Fruit fly (Drosophila melanogaster) whole organism, embryonic: ENCODE data around the gene drn.

Experiments
- ATbp ChIP-seq: fragments of 200-800 bp; sonication (Bioruptor generic); optimal IDR thresholded peaks from 2 replicates; lab custom pipeline; 2017; ENCODE audit warnings: missing biosample characterization, mild to moderate bottlenecking, missing genetic modification characterization, missing genetic modification reagents
- Atf3 ChIP-seq: fragments of 200-800 bp; sonication (Bioruptor generic); optimal IDR thresholded peaks from 3 replicates; lab custom pipeline; 2016; ENCODE audit warnings: missing biosample characterization, missing genetic modification characterization
- B-H1 ChIP-seq: fragments of 200-800 bp; sonication (Bioruptor generic); IDR thresholded peaks from 3 replicates; pipeline ENCODE4 v1.3.6; 2022; ENCODE audit warnings: missing biosample characterization, missing genetic modification characterization
- CG10267 ChIP-seq: fragments of 200-800 bp; sonication (Bioruptor generic); optimal IDR thresholded peaks from 2 replicates; lab custom pipeline; 2018; ENCODE audit warnings: missing biosample characterization, mild to moderate bottlenecking, missing genetic modification characterization, moderate library complexity
- CG12299 ChIP-seq: fragments of 200-800 bp; sonication (Bioruptor generic); optimal IDR thresholded peaks from 2 replicates; lab custom pipeline; 2018; ENCODE audit warnings: missing biosample characterization, mild to moderate bottlenecking, missing genetic modification characterization
- CG12659 ChIP-seq: fragments of 200-800 bp; sonication (Bioruptor generic); optimal IDR thresholded peaks from 3 replicates; lab custom pipeline; 2017; ENCODE audit warnings: mild to moderate bottlenecking, missing biosample characterization, missing genetic modification reagents, missing genetic modification characterization
- CG14050 ChIP-seq: fragments of 200-800 bp; sonication (Bioruptor generic); IDR thresholded peaks from 3 replicates; pipeline ENCODE4 v1.3.6; 2022; ENCODE audit warnings: missing biosample characterization, missing genetic modification characterization
- CG15696 ChIP-seq: fragments of 200-800 bp; sonication (Bioruptor generic); optimal IDR thresholded peaks from 2 replicates; lab custom pipeline; 2019; ENCODE audit warnings: missing biosample characterization, mild to moderate bottlenecking, missing genetic modification characterization, moderate library complexity
- CG1603 ChIP-seq: fragments of 200-800 bp; sonication (Bioruptor generic); optimal IDR thresholded peaks from 2 replicates; lab custom pipeline; 2019; ENCODE audit warnings: missing biosample characterization, mild to moderate bottlenecking, missing genetic modification characterization, moderate library complexity
- CG1647 ChIP-seq: fragments of 200-800 bp; sonication (Bioruptor generic); optimal IDR thresholded peaks from 3 replicates; lab custom pipeline; 2016; ENCODE audit warnings: missing biosample characterization, missing genetic modification characterization
- CG18011 ChIP-seq: fragments of 200-800 bp; sonication (Bioruptor generic); optimal IDR thresholded peaks from 2 replicates; lab custom pipeline; 2017; ENCODE audit warnings: missing biosample characterization, missing genetic modification characterization, mild to moderate bottlenecking, moderate library complexity, missing genotype
- CG1832 ChIP-seq: fragments of 200-800 bp; sonication (Bioruptor generic); optimal IDR thresholded peaks from 2 replicates; lab custom pipeline; 2017; ENCODE audit warnings: missing biosample characterization, mild to moderate bottlenecking, missing genetic modification characterization, inconsistent platforms
- CG30431 ChIP-seq: fragments of 200-800 bp; sonication (Bioruptor generic); optimal IDR thresholded peaks from 2 replicates; lab custom pipeline; 2017; ENCODE audit warnings: missing biosample characterization, missing genetic modification characterization
- CG3995 ChIP-seq: fragments of 200-800 bp; sonication (Bioruptor generic); optimal IDR thresholded peaks from 3 replicates; lab custom pipeline; 2016; ENCODE audit warnings: missing biosample characterization, missing genetic modification characterization
- CG5245 ChIP-seq: fragments of 200-800 bp; sonication (Bioruptor generic); optimal IDR thresholded peaks from 3 replicates; lab custom pipeline; 2016; ENCODE audit warnings: missing biosample characterization, missing genetic modification characterization
- CG6175 ChIP-seq: fragments of 200-800 bp; sonication (Bioruptor generic); IDR thresholded peaks from 3 replicates; pipeline ENCODE4 v1.3.6; 2022; ENCODE audit warnings: missing biosample characterization, missing genetic modification characterization
- CG6813 ChIP-seq: fragments of 200-800 bp; sonication (Bioruptor generic); optimal IDR thresholded peaks from 2 replicates; lab custom pipeline; 2017; ENCODE audit warnings: missing biosample characterization, missing genetic modification characterization, mild to moderate bottlenecking, moderate library complexity, missing genetic modification reagents
- CG9817 ChIP-seq: fragments of 200-800 bp; sonication (Bioruptor generic); optimal IDR thresholded peaks from 2 replicates; lab custom pipeline; 2018; ENCODE audit warnings: missing biosample characterization, mild to moderate bottlenecking, missing genetic modification characterization, moderate library complexity
- Chrac-16 ChIP-seq: fragments of 200-800 bp; sonication (Bioruptor generic); optimal IDR thresholded peaks from 3 replicates; lab custom pipeline; 2016; ENCODE audit warnings: missing biosample characterization, missing genetic modification characterization
- Elba2 ChIP-seq: fragments of 200-800 bp; sonication (Bioruptor generic); optimal IDR thresholded peaks from 3 replicates; lab custom pipeline; 2016; ENCODE audit warnings: missing biosample characterization, missing genetic modification characterization
- Lim3 ChIP-seq: fragments of 200-800 bp; sonication (Bioruptor generic); IDR thresholded peaks from 2 replicates; pipeline ENCODE4 v1.3.6; 2022; ENCODE audit warnings: missing biosample characterization, missing genetic modification characterization
- Nf-YA ChIP-seq: fragments of 200-800 bp; sonication (Bioruptor generic); IDR thresholded peaks from 2 replicates; pipeline ENCODE4 v1.3.6; 2022; ENCODE audit warnings: missing biosample characterization, missing genetic modification characterization
- Nf-YB ChIP-seq: fragments of 200-800 bp; sonication (Bioruptor generic); optimal IDR thresholded peaks from 3 replicates; lab custom pipeline; 2019; ENCODE audit warnings: missing biosample characterization, mild to moderate bottlenecking, missing genetic modification characterization, moderate library complexity
- Oli ChIP-seq: fragments of 200-800 bp; sonication (Bioruptor generic); optimal IDR thresholded peaks from 2 replicates; lab custom pipeline; 2018; ENCODE audit warnings: missing biosample characterization, mild to moderate bottlenecking, missing genetic modification characterization, moderate library complexity
- Poxn ChIP-seq: fragments of 200-800 bp; sonication (Bioruptor generic); IDR thresholded peaks from 2 replicates; pipeline ENCODE4 v1.3.6; 2022; ENCODE audit warnings: missing biosample characterization, missing genetic modification characterization
- Sox100B ChIP-seq: fragments of 200-800 bp; sonication (Bioruptor generic); optimal IDR thresholded peaks from 3 replicates; lab custom pipeline; 2018; ENCODE audit warnings: missing biosample characterization, mild to moderate bottlenecking, missing genetic modification characterization
- Spps ChIP-seq: fragments of 200-800 bp; sonication (Bioruptor generic); optimal IDR thresholded peaks from 2 replicates; lab custom pipeline; 2018; ENCODE audit warnings: missing biosample characterization, mild to moderate bottlenecking, missing genetic modification characterization
- Sry-δ ChIP-seq: fragments of 200-800 bp; sonication (Bioruptor generic); optimal IDR thresholded peaks from 2 replicates; lab custom pipeline; 2016; ENCODE audit warnings: missing biosample characterization, missing genetic modification characterization
- TFAM ChIP-seq: fragments of 200-800 bp; sonication (Bioruptor generic); optimal IDR thresholded peaks from 2 replicates; lab custom pipeline; 2017; ENCODE audit warnings: missing biosample characterization, missing genetic modification characterization, inconsistent platforms
- Taf1 ChIP-seq: fragments of 200-800 bp; sonication (Bioruptor generic); IDR thresholded peaks from 2 replicates; pipeline ENCODE4 v1.3.6; 2022; ENCODE audit warnings: missing biosample characterization, missing genetic modification characterization
- ab ChIP-seq: fragments of 200-800 bp; sonication (Bioruptor generic); optimal IDR thresholded peaks from 2 replicates; lab custom pipeline; 2016; ENCODE audit warnings: missing biosample characterization, missing genetic modification characterization
- al ChIP-seq: fragments of 200-800 bp; sonication (Bioruptor generic); IDR thresholded peaks from 2 replicates; pipeline ENCODE4 v1.3.6; 2022; ENCODE audit warnings: missing biosample characterization, missing genetic modification characterization
- bcd ChIP-seq: fragments of 200-800 bp; sonication (Bioruptor generic); optimal IDR thresholded peaks from 2 replicates; lab custom pipeline; 2017; ENCODE audit warnings: missing biosample characterization, mild to moderate bottlenecking, missing genetic modification characterization
- cad ChIP-seq: fragments of >200 bp; optimal IDR thresholded peaks from 2 replicates; lab custom pipeline; 2017; ENCODE audit warnings: missing biosample characterization, missing genetic modification characterization
- cg ChIP-seq: fragments of 200-800 bp; sonication (Bioruptor generic); optimal IDR thresholded peaks from 3 replicates; lab custom pipeline; 2019; ENCODE audit warnings: missing biosample characterization, mild to moderate bottlenecking, missing genetic modification characterization, moderate library complexity
- ci ChIP-seq: fragments of 200-800 bp; sonication (Bioruptor generic); IDR thresholded peaks from 3 replicates; pipeline ENCODE4 v1.3.6; 2022; ENCODE audit warnings: missing biosample characterization, missing genetic modification characterization
- esg ChIP-seq: fragments of 200-800 bp; sonication (Bioruptor generic); conservative IDR thresholded peaks from 2 replicates; pipeline ENCODE4 v1.3.6; 2022; ENCODE audit warnings: missing biosample characterization, missing genetic modification characterization
- exex ChIP-seq: fragments of 200-800 bp; sonication (Bioruptor generic); optimal IDR thresholded peaks from 4 replicates; lab custom pipeline; 2018; ENCODE audit warnings: missing biosample characterization, mild to moderate bottlenecking, missing genetic modification characterization, moderate library complexity
- fd3F ChIP-seq: fragments of 200-800 bp; sonication (Bioruptor generic); optimal IDR thresholded peaks from 2 replicates; lab custom pipeline; 2018; ENCODE audit warnings: missing biosample characterization, mild to moderate bottlenecking, missing genetic modification characterization, moderate library complexity
- fd96Cb ChIP-seq: fragments of 200-800 bp; sonication (Bioruptor generic); optimal IDR thresholded peaks from 2 replicates; lab custom pipeline; 2018; ENCODE audit warnings: missing biosample characterization, mild to moderate bottlenecking, missing genetic modification characterization, moderate library complexity
- jumu ChIP-seq: fragments of 200-800 bp; sonication (Bioruptor generic); optimal IDR thresholded peaks from 3 replicates; lab custom pipeline; 2016; ENCODE audit warnings: missing biosample characterization, missing genetic modification characterization
- lilli ChIP-seq: fragments of 200-800 bp; sonication (Bioruptor generic); optimal IDR thresholded peaks from 3 replicates; lab custom pipeline; 2016; ENCODE audit warnings: missing biosample characterization, missing genetic modification characterization
- maf-S ChIP-seq: fragments of 200-800 bp; sonication (Bioruptor generic); optimal IDR thresholded peaks from 2 replicates; lab custom pipeline; 2016; ENCODE audit warnings: missing biosample characterization, missing genetic modification characterization
- mld ChIP-seq: fragments of 200-800 bp; sonication (Bioruptor generic); IDR thresholded peaks from 3 replicates; pipeline ENCODE4 v1.3.6; 2022; ENCODE audit warnings: missing biosample characterization, missing genetic modification characterization; ENCODE audit not compliant: partially characterized antibody
- nerfin-1 ChIP-seq: fragments of 200-800 bp; sonication (Bioruptor generic); optimal IDR thresholded peaks from 3 replicates; lab custom pipeline; 2019; ENCODE audit warnings: missing biosample characterization, mild to moderate bottlenecking, missing genetic modification characterization, moderate library complexity
- psq ChIP-seq: fragments of 200-800 bp; sonication (Bioruptor generic); optimal IDR thresholded peaks from 2 replicates; lab custom pipeline; 2017; ENCODE audit warnings: missing biosample characterization, missing genetic modification characterization
- slou ChIP-seq: fragments of 200-800 bp; sonication (Bioruptor generic); optimal IDR thresholded peaks from 3 replicates; lab custom pipeline; 2016; ENCODE audit warnings: missing biosample characterization, missing genetic modification characterization
- so ChIP-seq: fragments of 200-800 bp; sonication (Bioruptor generic); IDR thresholded peaks from 3 replicates; pipeline ENCODE4 v1.3.6; 2022; ENCODE audit warnings: missing biosample characterization, missing genetic modification characterization
- trh ChIP-seq: fragments of 200-800 bp; sonication (Bioruptor generic); optimal IDR thresholded peaks from 2 replicates; lab custom pipeline; 2016; ENCODE audit warnings: missing biosample characterization, missing genetic modification characterization
- zf30C ChIP-seq: fragments of 200-800 bp; sonication (Bioruptor generic); optimal IDR thresholded peaks from 3 replicates; lab custom pipeline; 2018; ENCODE audit warnings: missing biosample characterization, mild to moderate bottlenecking, missing genetic modification characterization

The drn gene

DNA sequence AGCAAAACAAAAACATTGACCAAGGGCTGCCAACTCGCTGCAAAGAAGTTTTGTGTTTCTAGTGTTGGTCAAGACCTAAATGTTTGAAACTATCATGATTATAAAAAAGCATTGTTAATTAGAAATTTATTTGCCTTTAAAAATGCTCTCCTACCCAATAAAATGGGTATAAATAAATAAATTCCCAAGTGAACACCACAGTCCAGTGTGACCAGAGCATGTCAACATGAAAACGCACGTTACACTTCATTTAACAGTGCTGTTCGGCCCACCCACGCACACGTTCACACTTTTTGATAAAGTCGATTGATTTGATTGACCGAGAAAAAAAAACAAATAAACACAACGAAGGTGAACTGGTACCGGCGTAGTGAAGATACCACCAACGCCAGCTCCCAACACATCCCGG is 64.1 kb downstream of the drn start, which contains the start of the genes CG9356, BBIP1 and CG8135 (continued):
- TF ChIP-seq so (0 out of 3 replicates have a peak, but pooled peaks have one; percentile 35), CG9817 (tag; lab: Kevin White, UChicago) (peak; percentile 33), jumu (GFP tag; lab: Kevin White, UChicago) (peak; percentile 80), B-H1 (0 out of 3 replicates have a peak, but pooled peaks have one; percentile 28), CG3995 (peak; percentile 40), Nf-YA (GFP tag; lab: Robert Waterston, UW) (peak; percentile 30; the same call in 1 of the 2 replicates), Chrac-16 (GFP tag; lab: Kevin White, UChicago) (peak; percentile 85), Taf1 (GFP tag; lab: Robert Waterston, UW) (no peak), ci (GFP tag; lab: Robert Waterston, UW) (peak; percentile 73; the same call in 1 of the 3 replicates), Nf-YB (GFP tag; lab: Kevin White, UChicago) (peak; percentile 61), TFAM (GFP tag; lab: Kevin White, UChicago) (no peak), cg (GFP tag; lab: Kevin White, UChicago) (peak; percentile 25), CG1647 (peak; percentile 79), CG1832 (no peak), CG18011 (GFP tag; lab: Kevin White, UChicago) (peak; percentile 68), CG10267 (peak; percentile 99), Lim3 (GFP tag; lab: Robert Waterston, UW) (no peak), al (GFP tag; lab: Robert Waterston, UW) (peak; percentile 28; the same call in 1 of the 2 replicates), slou (GFP tag; lab: Kevin White, UChicago) (peak; percentile 46), fd96Cb (peak; percentile 29), zf30C (GFP tag; lab: Kevin White, UChicago) (no peak), Spps (tag; lab: Kevin White, UChicago) (peak; percentile 59), nerfin-1 (tag; lab: Kevin White, UChicago) (peak; percentile 54), ATbp (GFP tag; lab: Kevin White, UChicago) (no peak), CG12659 (GFP tag; lab: Kevin White, UChicago) (peak; percentile 88), CG6813 (GFP tag; lab: Kevin White, UChicago) (no peak), exex (no peak), psq (GFP tag; lab: Kevin White, UChicago) (peak; percentile 59), CG15696 (peak; percentile 47), Elba2 (peak; percentile 84), Poxn (GFP tag; lab: Robert Waterston, UW) (no peak), esg (GFP tag; lab: Robert Waterston, UW) (peak; percentile 45), Sry-δ (GFP tag; lab: Kevin White, UChicago) (peak; percentile 72), CG1603 (tag; lab: Kevin White, UChicago) (peak; percentile 85), cad (GFP tag; lab: Kevin White, UChicago) (no peak), fd3F (peak; percentile 29), CG6175 (GFP tag; lab: Robert Waterston, UW) (no peak), trh (GFP tag; lab: Kevin White, UChicago) (no peak), Sox100B (GFP tag; lab: Kevin White, UChicago) (no peak), Oli (tag; lab: Kevin White, UChicago) (no peak), lilli (peak; percentile 92), maf-S (GFP tag; lab: Kevin White, UChicago) (peak; percentile 77), Atf3 (GFP tag; lab: Kevin White, UChicago) (peak; percentile 63), ab (GFP tag; lab: Kevin White, UChicago) (no peak), mld (GFP tag; lab: Robert Waterston, UW) (no peak), CG14050 (GFP tag; lab: Robert Waterston, UW) (peak; percentile 41; the same call in 2 of the 3 replicates), bcd (GFP tag; lab: Kevin White, UChicago) (no peak), CG30431 (GFP tag; lab: Kevin White, UChicago) (no peak), CG5245 (GFP tag; lab: Kevin White, UChicago) (peak; percentile 58), CG12299 (tag; lab: Kevin White, UChicago) (peak; percentile 60)
